Fruit fly (Drosophila melanogaster) whole organism, embryonic: ENCODE data around the gene Drs.

Experiments used
- Atf3 ChIP-seq: fragments of 200-800 bp; sonication (Bioruptor generic); optimal IDR thresholded peaks from 3 replicates; lab custom pipeline; 2016; ENCODE audit warnings: missing biosample characterization, missing genetic modification characterization
- CG10979 ChIP-seq: fragments of 200-800 bp; sonication (Bioruptor generic); optimal IDR thresholded peaks from 2 replicates; lab custom pipeline; 2018; ENCODE audit warnings: missing biosample characterization, mild to moderate bottlenecking, missing genetic modification characterization, moderate library complexity
- CG11723 ChIP-seq: fragments of 200-800 bp; sonication (Bioruptor generic); optimal IDR thresholded peaks from 2 replicates; lab custom pipeline; 2017; ENCODE audit warnings: missing biosample characterization, mild to moderate bottlenecking, missing genetic modification characterization
- CG12236 ChIP-seq: fragments of 200-800 bp; sonication (Bioruptor generic); optimal IDR thresholded peaks from 2 replicates; lab custom pipeline; 2016; ENCODE audit warnings: missing biosample characterization, missing genetic modification characterization
- CG12659 ChIP-seq: fragments of 200-800 bp; sonication (Bioruptor generic); optimal IDR thresholded peaks from 3 replicates; lab custom pipeline; 2017; ENCODE audit warnings: mild to moderate bottlenecking, missing biosample characterization, missing genetic modification reagents, missing genetic modification characterization
- CG13287 ChIP-seq: fragments of 200-800 bp; sonication (Bioruptor generic); IDR thresholded peaks from 2 replicates; pipeline ENCODE4 v1.3.6; 2022; ENCODE audit warnings: missing biosample characterization, missing genetic modification characterization; ENCODE audit not compliant: partially characterized antibody
- CG14014 ChIP-seq: fragments of 200-800 bp; sonication (Bioruptor generic); IDR thresholded peaks from 2 replicates; pipeline ENCODE4 v1.3.6; 2022; ENCODE audit warnings: missing biosample characterization, missing genetic modification characterization
- CG14667 ChIP-seq: fragments of 200-800 bp; sonication (Bioruptor generic); IDR thresholded peaks from 2 replicates; pipeline ENCODE4 v1.3.6; 2022; ENCODE audit warnings: missing biosample characterization, missing genetic modification characterization
- CG15514 ChIP-seq: fragments of 200-800 bp; sonication (Bioruptor generic); optimal IDR thresholded peaks from 3 replicates; lab custom pipeline; 2017; ENCODE audit warnings: missing biosample characterization, missing genetic modification characterization, mild to moderate bottlenecking, moderate library complexity, missing genetic modification reagents
- CG15601 ChIP-seq: fragments of 200-800 bp; sonication (Bioruptor generic); optimal IDR thresholded peaks from 3 replicates; lab custom pipeline; 2019; ENCODE audit warnings: missing biosample characterization, mild to moderate bottlenecking, missing genetic modification characterization, moderate library complexity
- CG16813 ChIP-seq: fragments of 200-800 bp; sonication (Bioruptor generic); IDR thresholded peaks from 3 replicates; pipeline ENCODE4 v1.3.6; 2022; ENCODE audit warnings: missing biosample characterization, missing genetic modification characterization; ENCODE audit not compliant: partially characterized antibody
- CG34224 ChIP-seq: fragments of 200-800 bp; sonication (Bioruptor generic); IDR thresholded peaks from 3 replicates; pipeline ENCODE4 v1.3.6; 2022; ENCODE audit warnings: missing biosample characterization, missing genetic modification characterization; ENCODE audit not compliant: partially characterized antibody
- CG3838 ChIP-seq: fragments of 200-800 bp; sonication (Bioruptor generic); optimal IDR thresholded peaks from 3 replicates; lab custom pipeline; 2016; ENCODE audit warnings: missing biosample characterization, missing genetic modification characterization
- CG4282 ChIP-seq: fragments of 200-800 bp; sonication (Bioruptor generic); optimal IDR thresholded peaks from 2 replicates; lab custom pipeline; 2016; ENCODE audit warnings: missing biosample characterization, missing genetic modification characterization
- CG7357 ChIP-seq: fragments of 200-800 bp; sonication (Bioruptor generic); IDR thresholded peaks from 3 replicates; pipeline ENCODE4 v1.3.6; 2022; ENCODE audit warnings: missing biosample characterization, missing genetic modification characterization
- CkIIα-i1 ChIP-seq: fragments of 200-800 bp; sonication (Bioruptor generic); IDR thresholded peaks from 2 replicates; pipeline ENCODE4 v1.3.6; 2022; ENCODE audit warnings: missing biosample characterization, missing genetic modification characterization
- Dek ChIP-seq: fragments of 200-800 bp; sonication (Bioruptor generic); optimal IDR thresholded peaks from 3 replicates; lab custom pipeline; 2019; ENCODE audit warnings: missing biosample characterization, mild to moderate bottlenecking, missing genetic modification characterization, moderate library complexity
- GATAe ChIP-seq: fragments of 200-800 bp; sonication (Bioruptor generic); conservative IDR thresholded peaks from 2 replicates; pipeline ENCODE4 v1.3.6; 2022; ENCODE audit warnings: missing biosample characterization, missing genetic modification characterization
- HHEX ChIP-seq: fragments of 200-800 bp; sonication (Bioruptor generic); optimal IDR thresholded peaks from 3 replicates; lab custom pipeline; 2017; ENCODE audit warnings: missing biosample characterization, mild to moderate bottlenecking, missing genetic modification characterization, missing genetic modification reagents
- HLH4C ChIP-seq: fragments of 200-800 bp; sonication (Bioruptor generic); IDR thresholded peaks from 3 replicates; pipeline ENCODE4 v1.3.6; 2022; ENCODE audit warnings: missing biosample characterization, missing genetic modification characterization; ENCODE audit not compliant: partially characterized antibody
- Hmx ChIP-seq: fragments of 200-800 bp; sonication (Bioruptor generic); optimal IDR thresholded peaks from 2 replicates; lab custom pipeline; 2016; ENCODE audit warnings: missing biosample characterization, missing genetic modification characterization
- Hr3 ChIP-seq: fragments of 200-800 bp; sonication (Bioruptor generic); optimal IDR thresholded peaks from 3 replicates; lab custom pipeline; 2016; ENCODE audit warnings: missing biosample characterization, missing genetic modification characterization
- Lhr ChIP-seq: fragments of 200-800 bp; sonication (Bioruptor generic); optimal IDR thresholded peaks from 3 replicates; lab custom pipeline; 2017; ENCODE audit warnings: mild to moderate bottlenecking, missing biosample characterization, missing genetic modification reagents, missing genetic modification characterization
- Mad ChIP-seq: fragments of 200-800 bp; sonication (Bioruptor generic); optimal IDR thresholded peaks from 2 replicates; lab custom pipeline; 2016; ENCODE audit warnings: missing biosample characterization, missing genetic modification characterization
- Max ChIP-seq: fragments of 200-800 bp; sonication (Bioruptor generic); optimal IDR thresholded peaks from 2 replicates; lab custom pipeline; 2016; ENCODE audit warnings: missing biosample characterization, mild to moderate bottlenecking, missing genetic modification characterization
- Med ChIP-seq: fragments of 200-800 bp; sonication (Bioruptor generic); peaks from one replicate; lab custom pipeline; 2016; ENCODE audit warnings: missing biosample characterization, missing genetic modification characterization, mild to moderate bottlenecking, inconsistent platforms, moderate library complexity
- Meics ChIP-seq: fragments of 200-800 bp; sonication (Bioruptor generic); optimal IDR thresholded peaks from 2 replicates; lab custom pipeline; 2017; ENCODE audit warnings: missing biosample characterization, mild to moderate bottlenecking, missing genetic modification characterization
- Six4 ChIP-seq: fragments of 200-800 bp; sonication (Bioruptor generic); optimal IDR thresholded peaks from 2 replicates; lab custom pipeline; 2016; ENCODE audit warnings: missing biosample characterization, missing genetic modification characterization
- Ssrp ChIP-seq: fragments of 200-800 bp; sonication (Bioruptor generic); optimal IDR thresholded peaks from 2 replicates; lab custom pipeline; 2018; ENCODE audit warnings: missing biosample characterization, mild to moderate bottlenecking, missing genetic modification characterization, moderate library complexity
- cg ChIP-seq: fragments of 200-800 bp; sonication (Bioruptor generic); optimal IDR thresholded peaks from 3 replicates; lab custom pipeline; 2019; ENCODE audit warnings: missing biosample characterization, mild to moderate bottlenecking, missing genetic modification characterization, moderate library complexity
- dm ChIP-seq: fragments of 200-800 bp; sonication (Bioruptor generic); optimal IDR thresholded peaks from 3 replicates; lab custom pipeline; 2016; ENCODE audit warnings: missing biosample characterization, missing genetic modification characterization
- fu2 ChIP-seq: fragments of 200-800 bp; sonication (Bioruptor generic); optimal IDR thresholded peaks from 2 replicates; lab custom pipeline; 2016; ENCODE audit warnings: missing biosample characterization, missing genetic modification characterization
- kah ChIP-seq: fragments of 200-800 bp; sonication (Bioruptor generic); optimal IDR thresholded peaks from 2 replicates; lab custom pipeline; 2018; ENCODE audit warnings: missing biosample characterization, mild to moderate bottlenecking, missing genetic modification characterization
- kay ChIP-seq: fragments of 200-800 bp; sonication (Bioruptor generic); optimal IDR thresholded peaks from 2 replicates; lab custom pipeline; 2016; ENCODE audit warnings: missing biosample characterization, missing genetic modification characterization
- knrl ChIP-seq: fragments of 200-800 bp; sonication (Bioruptor generic); IDR thresholded peaks from 3 replicates; pipeline ENCODE4 v1.3.6; 2022; ENCODE audit warnings: missing biosample characterization, missing genetic modification characterization; ENCODE audit not compliant: partially characterized antibody
- lilli ChIP-seq: fragments of 200-800 bp; sonication (Bioruptor generic); optimal IDR thresholded peaks from 3 replicates; lab custom pipeline; 2016; ENCODE audit warnings: missing biosample characterization, missing genetic modification characterization
- nom ChIP-seq: fragments of 200-800 bp; sonication (Bioruptor generic); optimal IDR thresholded peaks from 2 replicates; lab custom pipeline; 2017; ENCODE audit warnings: missing biosample characterization, missing genetic modification characterization, mild to moderate bottlenecking, moderate library complexity, missing genetic modification reagents
- phol ChIP-seq: fragments of 200-800 bp; sonication (Bioruptor generic); optimal IDR thresholded peaks from 3 replicates; lab custom pipeline; 2018; ENCODE audit warnings: missing biosample characterization, mild to moderate bottlenecking, missing genetic modification characterization, moderate library complexity
- pita ChIP-seq: fragments of 200-800 bp; sonication (Bioruptor generic); optimal IDR thresholded peaks from 2 replicates; lab custom pipeline; 2017; ENCODE audit warnings: missing biosample characterization, mild to moderate bottlenecking, missing genetic modification characterization
- pnt ChIP-seq: fragments of 200-800 bp; sonication (Bioruptor generic); optimal IDR thresholded peaks from 3 replicates; lab custom pipeline; 2016; ENCODE audit warnings: missing biosample characterization, missing genetic modification characterization
- pros ChIP-seq: fragments of 200-800 bp; sonication (Bioruptor generic); optimal IDR thresholded peaks from 3 replicates; lab custom pipeline; 2019; ENCODE audit warnings: missing biosample characterization, mild to moderate bottlenecking, missing genetic modification characterization, moderate library complexity
- row ChIP-seq: fragments of 200-800 bp; sonication (Bioruptor generic); IDR thresholded peaks from 3 replicates; pipeline ENCODE4 v1.3.6; 2022; ENCODE audit warnings: missing biosample characterization, missing genetic modification characterization
- schlank ChIP-seq: fragments of 200-800 bp; sonication (Bioruptor generic); optimal IDR thresholded peaks from 2 replicates; lab custom pipeline; 2018; ENCODE audit warnings: missing biosample characterization, mild to moderate bottlenecking, missing genetic modification characterization
- ssp ChIP-seq: fragments of 200-800 bp; sonication (Bioruptor generic); IDR thresholded peaks from 2 replicates; pipeline ENCODE4 v1.3.6; 2022; ENCODE audit warnings: missing biosample characterization, missing genetic modification characterization
- sug ChIP-seq: fragments of 200-800 bp; optimal IDR thresholded peaks from 2 replicates; lab custom pipeline; 2019; ENCODE audit warnings: missing biosample characterization, mild to moderate bottlenecking, missing genetic modification characterization, moderate library complexity
- tgo ChIP-seq: fragments of 200-800 bp; sonication (Bioruptor generic); IDR thresholded peaks from 3 replicates; pipeline ENCODE4 v1.3.6; 2022; ENCODE audit warnings: missing biosample characterization, missing genetic modification characterization
- ttk ChIP-seq: fragments of 200-800 bp; sonication (Bioruptor generic); IDR thresholded peaks from 2 replicates; pipeline ENCODE4 v2.1.2; 2022; ENCODE audit warnings: missing biosample characterization, missing genetic modification characterization
- yki ChIP-seq: fragments of >200 bp; optimal IDR thresholded peaks from 3 replicates; lab custom pipeline; 2018

The Drs gene

dm6 chr3L:3418207-3419086, 49.1 kb downstream of the Drs start (continued):
- TF ChIP-seq HLH4C (GFP tag; lab: Robert Waterston, UW) (0 out of 3 replicates have a peak, but pooled peaks have one; percentile 13), pita (no peak), kah (peak; percentile 31), kay (peak; percentile 62), Med (peak; percentile 95), Hmx (GFP tag; lab: Kevin White, UChicago) (no peak), nom (GFP tag; lab: Kevin White, UChicago) (peak; percentile 64), Six4 (GFP tag; lab: Kevin White, UChicago) (no peak), CkIIα-i1 (GFP tag; lab: Robert Waterston, UW) (no peak), CG7357 (GFP tag; lab: Robert Waterston, UW) (peak; percentile 47; the same call in 2 of the 3 replicates), CG15601 (tag; lab: Kevin White, UChicago) (peak; percentile 32), CG14014 (GFP tag; lab: Robert Waterston, UW) (peak; percentile 90), CG15514 (GFP tag; lab: Kevin White, UChicago) (peak; percentile 54), tgo (GFP tag; lab: Robert Waterston, UW) (peak; percentile 80), Dek (tag; lab: Kevin White, UChicago) (peak; percentile 49), knrl (peak; percentile 46; the same call in 2 of the 3 replicates), pros (peak; percentile 14), pnt (GFP tag; lab: Kevin White, UChicago) (peak; percentile 42), Ssrp (tag; lab: Kevin White, UChicago) (peak; percentile 63), lilli (peak; percentile 78), CG4282 (GFP tag; lab: Kevin White, UChicago) (peak; percentile 30), CG12659 (GFP tag; lab: Kevin White, UChicago) (peak; percentile 76), HHEX (GFP tag; lab: Kevin White, UChicago) (peak; percentile 76), sug (tag; lab: Kevin White, UChicago) (peak; percentile 98), phol (tag; lab: Kevin White, UChicago) (peak; percentile 63), CG14667 (GFP tag; lab: Robert Waterston, UW) (peak; percentile 74; the same call in 1 of the 2 replicates), CG34224 (GFP tag; lab: Robert Waterston, UW) (no peak), CG13287 (GFP tag; lab: Robert Waterston, UW) (no peak; the same call in 1 of the 2 replicates), GATAe (GFP tag; lab: Robert Waterston, UW) (peak; percentile 51), schlank (tag; lab: Kevin White, UChicago) (peak; percentile 44), Max (GFP tag; lab: Kevin White, UChicago) (peak; percentile 6), CG10979 (tag; lab: Kevin White, UChicago) (peak; percentile 26), row (GFP tag; lab: Robert Waterston, UW) (peak; percentile 85), ttk (peak; percentile 72), Atf3 (GFP tag; lab: Kevin White, UChicago) (peak; percentile 33), CG16813 (no peak; the same call in 2 of the 3 replicates), yki (lab: Kevin White, UChicago) (no peak), cg (GFP tag; lab: Kevin White, UChicago) (peak; percentile 95), Lhr (GFP tag; lab: Kevin White, UChicago) (peak; percentile 24), ssp (GFP tag; lab: Robert Waterston, UW) (peak; percentile 58), fu2 (GFP tag; lab: Kevin White, UChicago) (peak; percentile 50), CG3838 (peak; percentile 46), Meics (peak; percentile 79), dm (GFP tag; lab: Kevin White, UChicago) (peak; percentile 57), CG11723 (GFP tag; lab: Kevin White, UChicago) (peak; percentile 65), Hr3 (GFP tag; lab: Kevin White, UChicago) (peak; percentile 36), Mad (GFP tag; lab: Kevin White, UChicago) (peak; percentile 62), CG12236 (GFP tag; lab: Kevin White, UChicago) (no peak)
